Worm (Caenorhabditis elegans) whole organism, young adult: ENCODE data around the gene C06A1.7.
A peak's percentile ranks its signal among the peaks of the same experiment; 100 is the strongest.

Experiments
- C17E4.6 ChIP-seq: fragments of 200-800 bp; sonication (Bioruptor generic); IDR thresholded peaks from 2 replicates; pipeline ENCODE4 v1.3.6; 2022; ENCODE audit warnings: missing genetic modification reagents, missing genetic modification characterization, missing compliant biosample characterization
- F23B12.7 ChIP-seq: sonication (generic microtip); optimal IDR thresholded peaks from 2 replicates; lab custom pipeline; 2017; ENCODE audit warnings: missing genetic modification characterization, mild to moderate bottlenecking, missing compliant biosample characterization, antibody characterized with exemption, moderate library complexity; ENCODE audit not compliant: insufficient read depth
- F52B5.7 ChIP-seq: sonication (generic microtip); optimal IDR thresholded peaks from 2 replicates; lab custom pipeline; 2016; ENCODE audit warnings: mild to moderate bottlenecking, missing genetic modification characterization, missing compliant biosample characterization
- F55B11.4 ChIP-seq: sonication (generic microtip); optimal IDR thresholded peaks from 2 replicates; lab custom pipeline; 2016; ENCODE audit warnings: missing compliant biosample characterization, missing genetic modification characterization, borderline replicate concordance; ENCODE audit not compliant: insufficient read depth
- F57A8.1 ChIP-seq: fragments of 200-800 bp; sonication (Bioruptor generic); optimal IDR thresholded peaks from 2 replicates; lab custom pipeline; 2018; ENCODE audit warnings: mild to moderate bottlenecking, missing genetic modification characterization, moderate library complexity, missing compliant biosample characterization
- Y67H2A.10 ChIP-seq: fragments of 200-800 bp; sonication (Bioruptor generic); conservative IDR thresholded peaks from 2 replicates; pipeline ENCODE4 v1.3.6; 2022; ENCODE audit warnings: missing genetic modification reagents, missing genetic modification characterization, missing compliant biosample characterization
- attf-5 ChIP-seq: fragments of 200-800 bp; sonication (Bioruptor generic); optimal IDR thresholded peaks from 2 replicates; lab custom pipeline; 2018; ENCODE audit warnings: mild to moderate bottlenecking, missing genetic modification characterization, missing compliant biosample characterization
- ccch-3 ChIP-seq: fragments of 200-800 bp; sonication (Bioruptor generic); optimal IDR thresholded peaks from 2 replicates; lab custom pipeline; 2018; ENCODE audit warnings: mild to moderate bottlenecking, missing genetic modification characterization, missing compliant biosample characterization
- cebp-1 ChIP-seq, 2 experiments: fragments of 200-800 bp in 1 of 2; sonication (Bioruptor generic) in 1 of 2; sonication (generic microtip) in 1 of 2; IDR thresholded peaks in 1 of 2; optimal IDR thresholded peaks in 1 of 2; 2 replicates each; pipeline versions ENCODE4 v1.3.6 to Lab custom; 2017 to 2022; ENCODE audit warnings: missing compliant biosample characterization in 2 of 2, missing genetic modification characterization in 2 of 2, mild to moderate bottlenecking in 1 of 2, missing genetic modification reagents in 1 of 2, moderate library complexity in 1 of 2
- ceh-100 ChIP-seq: fragments of 200-800 bp; sonication (Bioruptor generic); IDR thresholded peaks from 2 replicates; pipeline ENCODE4 v1.3.6; 2022; ENCODE audit warnings: missing genetic modification reagents, missing genetic modification characterization, missing compliant biosample characterization
- dpl-1 ChIP-seq: fragments of 150-350 bp; optimal IDR thresholded peaks from 2 replicates; lab custom pipeline; 2014; ENCODE audit warnings: missing biosample characterization, missing genetic modification reagents, missing genetic modification characterization
- efl-1 ChIP-seq: fragments of 150-350 bp; optimal IDR thresholded peaks from 2 replicates; lab custom pipeline; 2014; ENCODE audit warnings: missing biosample characterization, missing genetic modification reagents, missing genetic modification characterization
- egl-44 ChIP-seq: fragments of 200-800 bp; sonication (Bioruptor generic); IDR thresholded peaks from 2 replicates; pipeline ENCODE4 v1.3.6; 2022; ENCODE audit warnings: missing genetic modification reagents, missing genetic modification characterization, missing compliant biosample characterization
- ekl-4 ChIP-seq: fragments of 200-800 bp; sonication (Bioruptor generic); IDR thresholded peaks from 2 replicates; pipeline ENCODE4 v1.3.6; 2022; ENCODE audit warnings: missing genetic modification reagents, missing genetic modification characterization, missing compliant biosample characterization
- hlh-12 ChIP-seq: sonication (generic microtip); optimal IDR thresholded peaks from 2 replicates; lab custom pipeline; 2016; ENCODE audit warnings: missing genetic modification characterization, missing compliant biosample characterization
- hmg-1.2 ChIP-seq: fragments of 200-800 bp; sonication (Bioruptor generic); IDR thresholded peaks from 2 replicates; pipeline ENCODE4 v1.3.6; 2022; ENCODE audit warnings: missing genetic modification reagents, missing genetic modification characterization, missing compliant biosample characterization
- hrde-1 ChIP-seq: sonication (generic microtip); optimal IDR thresholded peaks from 2 replicates; lab custom pipeline; 2016; ENCODE audit warnings: missing genetic modification characterization, mild to moderate bottlenecking, missing compliant biosample characterization, moderate library complexity, missing genotype, missing genetic modification reagents, borderline replicate concordance
- let-526 ChIP-seq: fragments of 200-800 bp; sonication (Bioruptor generic); IDR thresholded peaks from 2 replicates; pipeline ENCODE4 v1.3.6; 2022; ENCODE audit warnings: missing genetic modification reagents, missing genetic modification characterization, missing compliant biosample characterization
- lin-35 ChIP-seq, 3 experiments: fragments of 150-350 bp in 2 of 3; sonication (generic microtip) in 1 of 3; optimal IDR thresholded peaks; 2 replicates each; lab custom pipeline; 2014 to 2018; ENCODE audit warnings: missing biosample characterization in 3 of 3, missing genetic modification characterization in 3 of 3, missing genetic modification reagents in 3 of 3
- madf-10 ChIP-seq: sonication (generic microtip); optimal IDR thresholded peaks from 2 replicates; lab custom pipeline; 2016; ENCODE audit warnings: mild to moderate bottlenecking, missing genetic modification characterization, missing compliant biosample characterization
- mcd-1 ChIP-seq: fragments of 200-800 bp; sonication (Bioruptor generic); IDR thresholded peaks from 2 replicates; pipeline ENCODE4 v1.3.6; 2022; ENCODE audit warnings: missing genetic modification reagents, missing genetic modification characterization, missing compliant biosample characterization
- nhr-27 ChIP-seq: fragments of 200-800 bp; sonication (Bioruptor generic); optimal IDR thresholded peaks from 2 replicates; lab custom pipeline; 2018; ENCODE audit warnings: mild to moderate bottlenecking, missing genetic modification characterization, moderate library complexity, missing compliant biosample characterization
- nhr-80 ChIP-seq: sonication (generic microtip); optimal IDR thresholded peaks from 2 replicates; lab custom pipeline; 2016; ENCODE audit warnings: missing genetic modification characterization, missing compliant biosample characterization
- pbrm-1 ChIP-seq: fragments of 200-800 bp; sonication (Bioruptor generic); IDR thresholded peaks from 2 replicates; pipeline ENCODE4 v1.3.6; 2022; ENCODE audit warnings: missing genetic modification reagents, missing genetic modification characterization, missing compliant biosample characterization
- rec-8 ChIP-seq, 2 experiments: sonication (generic microtip); optimal IDR thresholded peaks; 2 replicates each; lab custom pipeline; 2016; ENCODE audit warnings: mild to moderate bottlenecking in 2 of 2, missing genetic modification characterization in 2 of 2, missing genetic modification reagents in 2 of 2, missing genotype in 2 of 2, missing biosample characterization in 1 of 2, missing compliant biosample characterization in 1 of 2, moderate library complexity in 1 of 2
- rpc-1 ChIP-seq, 2 experiments: fragments of 150-350 bp in 1 of 2; sonication (generic microtip) in 1 of 2; optimal IDR thresholded peaks; 2 replicates each; lab custom pipeline; 2014 to 2018; ENCODE audit warnings: missing biosample characterization in 1 of 2, missing genetic modification characterization in 1 of 2, missing genetic modification reagents in 1 of 2, missing genotype in 1 of 2
- sea-2 ChIP-seq: fragments of 200-800 bp; sonication (Bioruptor generic); IDR thresholded peaks from 2 replicates; pipeline ENCODE4 v1.3.6; 2022; ENCODE audit warnings: missing genetic modification characterization, missing compliant biosample characterization
- snpc-4 ChIP-seq, 5 experiments: fragments of 150-350 bp in 1 of 5; sonication (generic microtip) in 4 of 5; optimal IDR thresholded peaks; 2 replicates each; lab custom pipeline; 2014 to 2018; ENCODE audit warnings: missing genetic modification characterization in 5 of 5, missing biosample characterization in 3 of 5, antibody characterized with exemption in 2 of 5, mild to moderate bottlenecking in 2 of 5, missing compliant biosample characterization in 2 of 5, missing genotype in 2 of 5, moderate library complexity in 2 of 5, missing genetic modification reagents in 1 of 5
- sptf-2 ChIP-seq: fragments of 200-800 bp; sonication (Bioruptor generic); optimal IDR thresholded peaks from 2 replicates; lab custom pipeline; 2018; ENCODE audit warnings: mild to moderate bottlenecking, missing genetic modification characterization, missing compliant biosample characterization
- tbp1 ChIP-seq: fragments of 200-800 bp; sonication (Bioruptor generic); optimal IDR thresholded peaks from 2 replicates; lab custom pipeline; 2018; ENCODE audit warnings: mild to moderate bottlenecking, missing genetic modification characterization, missing compliant biosample characterization
- ztf-18 ChIP-seq: sonication (generic microtip); optimal IDR thresholded peaks from 2 replicates; lab custom pipeline; 2016; ENCODE audit warnings: missing genotype, mild to moderate bottlenecking, missing genetic modification characterization, missing compliant biosample characterization
- ztf-26 ChIP-seq: sonication (generic microtip); optimal IDR thresholded peaks from 2 replicates; lab custom pipeline; 2017; ENCODE audit warnings: missing genetic modification characterization, missing compliant biosample characterization

Gene C06A1.7

DNA sequence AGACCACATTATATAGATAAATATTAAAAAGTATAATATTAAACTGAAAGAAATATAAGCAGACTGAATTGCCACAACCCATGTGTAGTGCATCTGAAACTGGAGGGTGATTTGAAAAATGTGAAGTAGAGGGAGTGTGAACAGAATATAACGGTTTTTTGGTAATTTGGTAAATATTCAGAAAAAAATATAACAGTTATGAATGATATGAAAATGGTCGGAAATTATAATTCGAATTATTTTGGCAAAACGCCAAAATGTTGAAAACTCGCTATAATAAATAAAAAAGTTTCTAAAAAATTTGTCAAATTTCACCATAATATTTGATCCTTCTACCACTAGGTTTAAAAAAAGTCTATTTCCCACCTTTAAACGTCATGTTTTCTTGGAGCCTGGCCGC, 37.5 kb downstream of the C06A1.7 start, which contains the start of gene srv-2:
TSS of gene srv-2 (minus strand) at position 101 of the 400 bp plus-strand sequence.
- TF ChIP-seq pbrm-1 (no peak), F57A8.1 (GFP tag; lab: Kevin White, UChicago) (no peak), dpl-1 (GFP tag; lab: Kevin White, UChicago) (no peak), mcd-1 (GFP tag; lab: Robert Waterston, UW) (no peak), ztf-26 (no peak), F55B11.4 (tag; lab: Kevin White, UChicago) (no peak), cebp-1 (GFP tag; IDR thresholded peaks at IDR 0.05; lab: Robert Waterston, UW) (no peak), cebp-1 (tag; optimal IDR thresholded peaks at IDR 0.05; lab: Kevin White, UChicago) (no peak), snpc-4 (GFP tag; optimal IDR thresholded peaks at IDR 0.05; lab: Kevin White, UChicago) (no peak), snpc-4 (tag; optimal IDR thresholded peaks at IDR 0.05; lab: Kevin White, UChicago) (no peak), ztf-18 (tag; lab: Kevin White, UChicago) (no peak), Y67H2A.10 (GFP tag; lab: Robert Waterston, UW) (no peak), let-526 (GFP tag; lab: Robert Waterston, UW) (no peak)

- no peak for TF ChIP-seq hrde-1 (tag; lab: Kevin White, UChicago)
- TF ChIP-seq rpc-1 (optimal IDR thresholded peaks at IDR 0.05; lab: Kevin White, UChicago), result no peak
- no peak for TF ChIP-seq rpc-1 (tag; optimal IDR thresholded peaks at IDR 0.05; lab: Kevin White, UChicago)
- no peak for TF ChIP-seq F23B12.7 (tag; lab: Kevin White, UChicago)
- TF ChIP-seq rec-8 (tag; optimal IDR thresholded peaks at IDR 0.05; lab: Kevin White, UChicago), result no peak
- no peak for TF ChIP-seq egl-44 (GFP tag; lab: Robert Waterston, UW)
- no peak for TF ChIP-seq tbp1 (GFP tag; lab: Kevin White, UChicago)
- no peak for TF ChIP-seq madf-10 (tag; lab: Kevin White, UChicago)
- no peak for TF ChIP-seq sea-2 (GFP tag; lab: Robert Waterston, UW)
- no peak for TF ChIP-seq ccch-3 (GFP tag; lab: Kevin White, UChicago)
- no peak for TF ChIP-seq F55B11.4 (tag; lab: Kevin White, UChicago)
These were observed 38.9 kb downstream of the C06A1.7 start for ce11 chrII:10603560-10603959.

ce11 chrII:10605512-10605911, 40.8 kb downstream of the C06A1.7 start, which contains the start of gene taf-13:
Gene taf-13, minus strand, starts transcription at chrII:10605612.
- no peak for TF ChIP-seq C17E4.6 (GFP tag; lab: Robert Waterston, UW)
- TF ChIP-seq F52B5.7 (tag; lab: Kevin White, UChicago), result no peak
- TF ChIP-seq tbp1 (GFP tag; lab: Kevin White, UChicago), result no peak
- TF ChIP-seq hrde-1 (tag; lab: Kevin White, UChicago), result no peak
- no peak for TF ChIP-seq sptf-2 (GFP tag; lab: Kevin White, UChicago)

DNA sequence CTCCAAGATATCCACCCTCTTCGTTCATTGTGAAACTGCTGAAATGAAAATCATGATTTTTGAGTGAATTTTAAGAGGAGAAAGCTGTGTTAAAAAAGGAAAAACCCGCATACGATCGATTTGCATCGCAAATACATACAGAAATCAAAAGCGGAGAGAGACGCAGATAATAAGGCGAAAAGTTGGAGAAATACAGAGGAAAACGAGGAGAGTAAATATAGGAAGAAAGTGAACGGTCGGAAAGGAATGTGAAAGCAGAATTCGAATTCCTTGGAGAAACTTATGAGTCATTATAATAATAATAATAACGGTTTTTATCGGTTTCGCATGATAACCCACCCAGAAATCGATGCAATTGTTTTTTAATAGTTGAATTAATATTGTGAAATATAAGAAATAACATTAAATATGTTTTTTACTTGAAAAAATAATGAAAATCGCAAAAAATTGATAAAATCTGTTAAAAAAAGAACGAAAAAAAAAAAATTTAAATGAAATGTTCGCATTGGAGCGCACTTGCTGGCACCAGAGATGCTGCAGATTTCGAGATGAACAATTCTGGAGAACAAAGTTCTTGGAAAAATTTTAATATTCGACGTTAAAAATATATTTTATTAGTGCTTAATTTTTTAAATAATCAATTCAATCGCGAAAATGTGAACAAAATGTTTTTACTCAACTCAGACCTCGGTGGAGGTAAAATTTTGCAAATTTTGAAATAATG, 42.7 kb downstream of the C06A1.7 start, which contains the start of gene ccm-3:
TSS of gene ccm-3 (minus strand) at position 38 of the 724 bp plus-strand sequence.
- TF ChIP-seq ceh-100 (peak; percentile 69; the same call in 1 of the 2 replicates), hmg-1.2 (GFP tag; lab: Robert Waterston, UW) (peak; percentile 32; the same call in 1 of the 2 replicates), mcd-1 (GFP tag; lab: Robert Waterston, UW) (peak; percentile 84), nhr-27 (no peak), nhr-80 (tag; lab: Kevin White, UChicago) (peak; percentile 32), efl-1 (GFP tag; lab: Kevin White, UChicago) (peak; percentile 10), lin-35 (GFP tag; optimal IDR thresholded peaks at IDR 0.05; lab: Kevin White, UChicago) (peak in 1 of 3 experiments; percentile 36), F23B12.7 (tag; lab: Kevin White, UChicago) (peak; percentile 1), hlh-12 (tag; lab: Kevin White, UChicago) (no peak), attf-5 (peak; percentile 79), ekl-4 (GFP tag; lab: Robert Waterston, UW) (no peak)
